Worm (Caenorhabditis elegans): Measurements from ENCODE around the gene sams-1.
A peak's percentile ranks its signal among the peaks of the same experiment; 100 is the strongest.

Gene sams-1

ce11 chrX:11937343-11937935 is 28.3 kb upstream of the sams-1 start (continued):
- TF ChIP-seq mdl-1 (tag; optimal IDR thresholded peaks at IDR 0.05) (peak; percentile 90 to 92), spr-1 (tag; optimal IDR thresholded peaks at IDR 0.05) (peak; percentile 97), mep-1 (tag; optimal IDR thresholded peaks at IDR 0.05) (peak; percentile 100), F49E8.2 (tag; optimal IDR thresholded peaks at IDR 0.05; ENCODE audit: borderline replicate concordance) (peak; percentile 40), Y5F2A.4 (GFP tag; optimal IDR thresholded peaks at IDR 0.05) (peak; percentile 91), daf-12 (tag; optimal IDR thresholded peaks at IDR 0.05) (no peak), attf-4 (tag; optimal IDR thresholded peaks at IDR 0.05) (peak; percentile 74), T20F7.1 (GFP tag; optimal IDR thresholded peaks at IDR 0.05) (peak; percentile 91), aha-1 (tag) (peak; percentile 100), nhr-41 (GFP tag; IDR thresholded peaks at IDR 0.05) (peak; percentile 68), snpc-4 (tag; optimal IDR thresholded peaks at IDR 0.05) (peak; percentile 53), ZK337.2 (GFP tag; IDR thresholded peaks at IDR 0.05) (peak; percentile 83), ctbp-1 (GFP tag; IDR thresholded peaks at IDR 0.05) (peak; percentile 98), ceh-82 (tag; optimal IDR thresholded peaks at IDR 0.05) (peak; percentile 66), zip-2 (tag; optimal IDR thresholded peaks at IDR 0.05) (peak; percentile 98), dve-1 (tag; optimal IDR thresholded peaks at IDR 0.05; ENCODE audit: insufficient read depth) (peak; percentile 100)

- no peak for TF ChIP-seq skn-1 (tag; optimal IDR thresholded peaks at IDR 0.05)
- no peak for TF ChIP-seq snpc-1.2 (GFP tag; IDR thresholded peaks at IDR 0.05)
- TF ChIP-seq madf-9 (GFP tag; conservative IDR thresholded peaks at IDR 0.05) = no peak
- TF ChIP-seq unc-39 (tag; optimal IDR thresholded peaks at IDR 0.05) = no peak
- no peak for TF ChIP-seq madf-5 (GFP tag; IDR thresholded peaks at IDR 0.05)
- no peak for TF ChIP-seq Y5F2A.4 (GFP tag; optimal IDR thresholded peaks at IDR 0.05)
- no peak for TF ChIP-seq ceh-32 (tag; optimal IDR thresholded peaks at IDR 0.05; ENCODE audit: poor library complexity)
- no peak for TF ChIP-seq dve-1 (tag; optimal IDR thresholded peaks at IDR 0.05; ENCODE audit: insufficient read depth)
- TF ChIP-seq mdt-29 (GFP tag; IDR thresholded peaks at IDR 0.05) = no peak
- TF ChIP-seq dmd-8 (GFP tag; IDR thresholded peaks at IDR 0.05) = no peak
Measured at ce11 chrX:11938826-11939225, 26.9 kb upstream of the sams-1 start, which contains the start of gene F55G7.5. TSS of gene F55G7.5 (minus strand) at chrX:11938926.

- peak; percentile 46 for TF ChIP-seq aha-1 (tag)
- TF ChIP-seq aly-2 (tag; optimal IDR thresholded peaks at IDR 0.05) = no peak
Measured at ce11 chrX:11941951-11942350, 23.8 kb upstream of the sams-1 start, which contains the start of gene F55G7.3. TSS of gene F55G7.3 (minus strand) at chrX:11942051.

- TF ChIP-seq vab-7 (GFP tag; IDR thresholded peaks at IDR 0.05) (no peak), F37D6.2 (tag; optimal IDR thresholded peaks at IDR 0.05) (no peak), nhr-28 (tag; optimal IDR thresholded peaks at IDR 0.05) (peak; percentile 60), skn-1 (tag; optimal IDR thresholded peaks at IDR 0.05) (no peak), mep-1 (tag; optimal IDR thresholded peaks at IDR 0.05) (no peak), lir-3 (tag; optimal IDR thresholded peaks at IDR 0.05) (no peak), F26F4.8 (GFP tag; conservative IDR thresholded peaks at IDR 0.05) (no peak), ceh-28 (tag; optimal IDR thresholded peaks at IDR 0.05) (peak; percentile 62), ceh-32 (tag; optimal IDR thresholded peaks at IDR 0.05; ENCODE audit: poor library complexity) (no peak), dve-1 (tag; optimal IDR thresholded peaks at IDR 0.05; ENCODE audit: insufficient read depth) (peak; percentile 33), madf-9 (GFP tag; conservative IDR thresholded peaks at IDR 0.05) (0 out of 2 replicates have a peak, but pooled peaks have one; percentile 9), dmd-9 (GFP tag; IDR thresholded peaks at IDR 0.05) (no peak), jun-1 (tag; optimal IDR thresholded peaks at IDR 0.05) (no peak), R02D3.7 (tag; optimal IDR thresholded peaks at IDR 0.05) (no peak), nhr-25 (tag; optimal IDR thresholded peaks at IDR 0.05; ENCODE audit: borderline replicate concordance, insufficient read depth) (peak; percentile 71), arid-1 (GFP tag; conservative IDR thresholded peaks at IDR 0.05) (no peak), ceh-82 (tag; optimal IDR thresholded peaks at IDR 0.05) (no peak), T26A8.4 (GFP tag; IDR thresholded peaks at IDR 0.05) (peak; percentile 14; the same call in 1 of the 2 replicates), nhr-6 (tag; optimal IDR thresholded peaks at IDR 0.05) (peak; percentile 36), nhr-10 (tag; optimal IDR thresholded peaks at IDR 0.05) (no peak), spr-3 (GFP tag; optimal IDR thresholded peaks at IDR 0.05) (no peak), nhr-77 (tag; optimal IDR thresholded peaks at IDR 0.05) (no peak), dmd-6 (GFP tag; IDR thresholded peaks at IDR 0.05) (peak; percentile 31; the same call in 1 of the 2 replicates), mxl-3 (GFP tag; optimal IDR thresholded peaks at IDR 0.05) (peak; percentile 35), tra-1 (GFP tag; IDR thresholded peaks at IDR 0.05) (no peak)
Measured at ce11 chrX:11946788-11947463, 18.8 kb upstream of the sams-1 start, which contains the start of gene nfya-1. TSS of gene nfya-1 (minus strand) at chrX:11946838.

All from whole organism, L4 larva.